Worm (Caenorhabditis elegans): ENCODE results near the gene C09F5.1.

ce11 chrIII:683318-683717, 24.8 kb downstream of the C09F5.1 start, which contains the start of gene W02B3.4:
- no peak for TF ChIP-seq snpc-4 (tag; optimal IDR thresholded peaks at IDR 0.05)
- no peak for TF ChIP-seq nhr-25 (tag; optimal IDR thresholded peaks at IDR 0.05)
- no peak for TF ChIP-seq nhr-11 (tag; optimal IDR thresholded peaks at IDR 0.05)
- no peak for TF ChIP-seq lin-13 (GFP tag; optimal IDR thresholded peaks at IDR 0.05)
- TF ChIP-seq ztf-4 (tag; optimal IDR thresholded peaks at IDR 0.05), result no peak
- TF ChIP-seq elt-3 (tag; optimal IDR thresholded peaks at IDR 0.05), result no peak
- no peak for TF ChIP-seq nhr-129 (tag; optimal IDR thresholded peaks at IDR 0.05)
- TF ChIP-seq ZK546.5 (tag; optimal IDR thresholded peaks at IDR 0.05), result no peak
- no peak for TF ChIP-seq egl-27 (tag; optimal IDR thresholded peaks at IDR 0.05)
- TF ChIP-seq nhr-12 (tag; optimal IDR thresholded peaks at IDR 0.05), result no peak
- TF ChIP-seq ztf-1 (GFP tag; conservative IDR thresholded peaks at IDR 0.05), result no peak
- TF ChIP-seq zag-1 (tag; optimal IDR thresholded peaks at IDR 0.05), result no peak
- TF ChIP-seq fos-1 (tag; optimal IDR thresholded peaks at IDR 0.05), result no peak
- TF ChIP-seq crh-2 (tag; optimal IDR thresholded peaks at IDR 0.05), result no peak
